Fruit fly (Drosophila melanogaster) whole organism, embryonic: Measurements from ENCODE around the gene shv.

Source experiments
- B-H2 ChIP-seq: fragments of 200-800 bp; sonication (Bioruptor generic); optimal IDR thresholded peaks from 2 replicates; lab custom pipeline; 2018; ENCODE audit warnings: missing biosample characterization, mild to moderate bottlenecking, missing genetic modification characterization
- CG1024 ChIP-seq: fragments of 200-800 bp; sonication (Bioruptor generic); IDR thresholded peaks from 2 replicates; pipeline ENCODE4 v1.3.6; 2022; ENCODE audit warnings: missing biosample characterization, missing genetic modification characterization
- CG10565 ChIP-seq: fragments of 200-800 bp; sonication (Bioruptor generic); optimal IDR thresholded peaks from 3 replicates; lab custom pipeline; 2016; ENCODE audit warnings: missing biosample characterization, mild to moderate bottlenecking, missing genetic modification characterization
- CG11247 ChIP-seq: fragments of 200-800 bp; sonication (Bioruptor generic); IDR thresholded peaks from 2 replicates; pipeline ENCODE4 v1.3.6; 2022; ENCODE audit warnings: missing biosample characterization, missing genetic modification characterization
- CG12391 ChIP-seq: fragments of 200-800 bp; sonication (Bioruptor generic); optimal IDR thresholded peaks from 3 replicates; lab custom pipeline; 2018; ENCODE audit warnings: missing biosample characterization, mild to moderate bottlenecking, missing genetic modification characterization, moderate library complexity
- CG12942 ChIP-seq: fragments of 200-800 bp; sonication (Bioruptor generic); optimal IDR thresholded peaks from 3 replicates; lab custom pipeline; 2016; ENCODE audit warnings: missing biosample characterization, missing genetic modification characterization
- CG13894 ChIP-seq: fragments of 200-800 bp; sonication (Bioruptor generic); optimal IDR thresholded peaks from 3 replicates; lab custom pipeline; 2018; ENCODE audit warnings: missing biosample characterization, mild to moderate bottlenecking, missing genetic modification characterization, moderate library complexity
- CG14050 ChIP-seq: fragments of 200-800 bp; sonication (Bioruptor generic); IDR thresholded peaks from 3 replicates; pipeline ENCODE4 v1.3.6; 2022; ENCODE audit warnings: missing biosample characterization, missing genetic modification characterization
- CG16863 ChIP-seq: fragments of 200-800 bp; sonication (Bioruptor generic); optimal IDR thresholded peaks from 3 replicates; lab custom pipeline; 2016; ENCODE audit warnings: missing biosample characterization, missing genetic modification characterization
- CG17186 ChIP-seq: fragments of 200-800 bp; sonication (Bioruptor generic); optimal IDR thresholded peaks from 3 replicates; lab custom pipeline; 2017; ENCODE audit warnings: missing biosample characterization, missing genetic modification reagents, missing genetic modification characterization
- CG17328 ChIP-seq: fragments of 200-800 bp; sonication (Bioruptor generic); IDR thresholded peaks from 2 replicates; pipeline ENCODE4 v1.3.6; 2022; ENCODE audit warnings: missing biosample characterization, missing genetic modification characterization
- CG18262 ChIP-seq: fragments of 200-800 bp; optimal IDR thresholded peaks from 3 replicates; lab custom pipeline; 2019; ENCODE audit warnings: missing biosample characterization, mild to moderate bottlenecking, missing genetic modification characterization, moderate library complexity
- CG2678 ChIP-seq: fragments of 200-800 bp; sonication (Bioruptor generic); optimal IDR thresholded peaks from 3 replicates; lab custom pipeline; 2019; ENCODE audit warnings: missing biosample characterization, mild to moderate bottlenecking, missing genetic modification characterization, moderate library complexity
- CG42726 ChIP-seq: fragments of 200-800 bp; sonication (Bioruptor generic); IDR thresholded peaks from 2 replicates; pipeline ENCODE4 v1.3.6; 2022; ENCODE audit warnings: missing biosample characterization, missing genetic modification characterization; ENCODE audit not compliant: partially characterized antibody
- CG4328 ChIP-seq: fragments of 200-800 bp; sonication (Bioruptor generic); optimal IDR thresholded peaks from 3 replicates; lab custom pipeline; 2017; ENCODE audit warnings: missing biosample characterization, missing genetic modification reagents, missing genetic modification characterization
- CG43689 ChIP-seq: fragments of 200-800 bp; sonication (Bioruptor generic); IDR thresholded peaks from 2 replicates; pipeline ENCODE4 v1.3.6; 2022; ENCODE audit warnings: missing biosample characterization, missing genetic modification characterization
- CG6791 ChIP-seq: fragments of 200-800 bp; sonication (Bioruptor generic); IDR thresholded peaks from 3 replicates; pipeline ENCODE4 v1.3.6; 2022; ENCODE audit warnings: missing biosample characterization, missing genetic modification characterization; ENCODE audit not compliant: partially characterized antibody
- CG7987 ChIP-seq: fragments of 200-800 bp; sonication (Bioruptor generic); optimal IDR thresholded peaks from 2 replicates; lab custom pipeline; 2018; ENCODE audit warnings: missing biosample characterization, mild to moderate bottlenecking, missing genetic modification characterization, moderate library complexity
- CG8359 ChIP-seq: fragments of 200-800 bp; sonication (Bioruptor generic); optimal IDR thresholded peaks from 2 replicates; lab custom pipeline; 2017; ENCODE audit warnings: missing biosample characterization, mild to moderate bottlenecking, missing genetic modification characterization, borderline replicate concordance
- CG9727 ChIP-seq: fragments of 200-800 bp; sonication (Bioruptor generic); optimal IDR thresholded peaks from 3 replicates; lab custom pipeline; 2017; ENCODE audit warnings: missing biosample characterization, mild to moderate bottlenecking, missing genetic modification characterization
- D19A ChIP-seq: fragments of 200-800 bp; optimal IDR thresholded peaks from 3 replicates; lab custom pipeline; 2019; ENCODE audit warnings: missing biosample characterization, mild to moderate bottlenecking, missing genetic modification characterization, moderate library complexity
- ERR ChIP-seq: fragments of 200-800 bp; sonication (Bioruptor generic); optimal IDR thresholded peaks from 2 replicates; lab custom pipeline; 2016; ENCODE audit warnings: missing biosample characterization, missing genetic modification characterization
- Jarid2 ChIP-seq: fragments of 200-800 bp; sonication (Bioruptor generic); optimal IDR thresholded peaks from 3 replicates; lab custom pipeline; 2017; ENCODE audit warnings: mild to moderate bottlenecking, missing biosample characterization, missing genetic modification reagents, missing genetic modification characterization
- MESR4 ChIP-seq: fragments of 200-800 bp; sonication (Bioruptor generic); optimal IDR thresholded peaks from 2 replicates; lab custom pipeline; 2018; ENCODE audit warnings: missing biosample characterization, mild to moderate bottlenecking, missing genetic modification characterization, moderate library complexity
- MTF-1 ChIP-seq: fragments of 200-800 bp; sonication (Bioruptor generic); optimal IDR thresholded peaks from 2 replicates; lab custom pipeline; 2018; ENCODE audit warnings: missing biosample characterization, mild to moderate bottlenecking, missing genetic modification characterization, borderline replicate concordance
- Nf-YA ChIP-seq: fragments of 200-800 bp; sonication (Bioruptor generic); IDR thresholded peaks from 2 replicates; pipeline ENCODE4 v1.3.6; 2022; ENCODE audit warnings: missing biosample characterization, missing genetic modification characterization
- Oli ChIP-seq: fragments of 200-800 bp; sonication (Bioruptor generic); optimal IDR thresholded peaks from 2 replicates; lab custom pipeline; 2018; ENCODE audit warnings: missing biosample characterization, mild to moderate bottlenecking, missing genetic modification characterization, moderate library complexity
- Ptx1 ChIP-seq: fragments of 200-800 bp; sonication (Bioruptor generic); IDR thresholded peaks from 2 replicates; pipeline ENCODE4 v1.3.6; 2022; ENCODE audit warnings: missing biosample characterization, missing genetic modification characterization
- Rx ChIP-seq: fragments of 200-800 bp; sonication (Bioruptor generic); IDR thresholded peaks from 2 replicates; pipeline ENCODE4 v1.3.6; 2022; ENCODE audit warnings: missing biosample characterization, missing genetic modification characterization
- Ssrp ChIP-seq: fragments of 200-800 bp; sonication (Bioruptor generic); optimal IDR thresholded peaks from 2 replicates; lab custom pipeline; 2018; ENCODE audit warnings: missing biosample characterization, mild to moderate bottlenecking, missing genetic modification characterization, moderate library complexity
- Taf1 ChIP-seq: fragments of 200-800 bp; sonication (Bioruptor generic); IDR thresholded peaks from 2 replicates; pipeline ENCODE4 v1.3.6; 2022; ENCODE audit warnings: missing biosample characterization, missing genetic modification characterization
- Xrp1 ChIP-seq: fragments of 200-800 bp; sonication (Bioruptor generic); IDR thresholded peaks from 2 replicates; pipeline ENCODE4 v1.3.6; 2022; ENCODE audit warnings: missing biosample characterization, missing genetic modification characterization
- ash1 ChIP-seq: fragments of 200-800 bp; sonication (Bioruptor generic); optimal IDR thresholded peaks from 2 replicates; lab custom pipeline; 2018; ENCODE audit warnings: missing biosample characterization, mild to moderate bottlenecking, missing genetic modification characterization
- bab2 ChIP-seq: fragments of 200-800 bp; sonication (Bioruptor generic); optimal IDR thresholded peaks from 2 replicates; lab custom pipeline; 2016; ENCODE audit warnings: missing biosample characterization, missing genetic modification characterization
- da ChIP-seq: fragments of 200-800 bp; sonication (Bioruptor generic); optimal IDR thresholded peaks from 2 replicates; lab custom pipeline; 2016; ENCODE audit warnings: missing biosample characterization, missing genetic modification characterization
- danr ChIP-seq: fragments of 200-800 bp; sonication (Bioruptor generic); IDR thresholded peaks from 2 replicates; pipeline ENCODE4 v1.3.6; 2022; ENCODE audit warnings: missing biosample characterization, missing genetic modification characterization
- dmrt99B ChIP-seq: fragments of 200-800 bp; sonication (Bioruptor generic); optimal IDR thresholded peaks from 2 replicates; lab custom pipeline; 2018; ENCODE audit warnings: missing biosample characterization, mild to moderate bottlenecking, missing genetic modification characterization, moderate library complexity
- hth ChIP-seq: fragments of >200 bp; optimal IDR thresholded peaks from 2 replicates; lab custom pipeline; 2017; ENCODE audit warnings: inconsistent platforms
- kah ChIP-seq: fragments of 200-800 bp; sonication (Bioruptor generic); optimal IDR thresholded peaks from 2 replicates; lab custom pipeline; 2018; ENCODE audit warnings: missing biosample characterization, mild to moderate bottlenecking, missing genetic modification characterization
- luna ChIP-seq: fragments of 200-800 bp; sonication (Bioruptor generic); optimal IDR thresholded peaks from 2 replicates; lab custom pipeline; 2016; ENCODE audit warnings: missing biosample characterization, missing genetic modification characterization
- maf-S ChIP-seq: fragments of 200-800 bp; sonication (Bioruptor generic); optimal IDR thresholded peaks from 2 replicates; lab custom pipeline; 2016; ENCODE audit warnings: missing biosample characterization, missing genetic modification characterization
- repo ChIP-seq: fragments of 200-800 bp; sonication (Bioruptor generic); optimal IDR thresholded peaks from 2 replicates; lab custom pipeline; 2016; ENCODE audit warnings: missing biosample characterization, missing genetic modification characterization
- run ChIP-seq: fragments of 200-800 bp; sonication (Bioruptor generic); optimal IDR thresholded peaks from 3 replicates; lab custom pipeline; 2018; ENCODE audit warnings: missing biosample characterization, mild to moderate bottlenecking, missing genetic modification characterization
- salm ChIP-seq: fragments of 200-800 bp; sonication (Bioruptor generic); optimal IDR thresholded peaks from 2 replicates; lab custom pipeline; 2018; ENCODE audit warnings: missing biosample characterization, mild to moderate bottlenecking, missing genetic modification characterization
- schlank ChIP-seq: fragments of 200-800 bp; sonication (Bioruptor generic); optimal IDR thresholded peaks from 2 replicates; lab custom pipeline; 2018; ENCODE audit warnings: missing biosample characterization, mild to moderate bottlenecking, missing genetic modification characterization
- slou ChIP-seq: fragments of 200-800 bp; sonication (Bioruptor generic); optimal IDR thresholded peaks from 3 replicates; lab custom pipeline; 2016; ENCODE audit warnings: missing biosample characterization, missing genetic modification characterization
- stc ChIP-seq: fragments of 200-800 bp; sonication (Bioruptor generic); IDR thresholded peaks from 2 replicates; pipeline ENCODE4 v1.3.6; 2022; ENCODE audit warnings: missing biosample characterization, missing genetic modification characterization
- tll ChIP-seq, 2 experiments: fragments of 200-800 bp in 1 of 2; fragments of >200 bp in 1 of 2; sonication (Bioruptor generic) in 1 of 2; optimal IDR thresholded peaks; 2 replicates each; lab custom pipeline; 2017 to 2019; ENCODE audit warnings: missing biosample characterization in 2 of 2, missing genetic modification characterization in 2 of 2, mild to moderate bottlenecking in 1 of 2, moderate library complexity in 1 of 2
- unpg ChIP-seq: fragments of 200-800 bp; sonication (Bioruptor generic); optimal IDR thresholded peaks from 3 replicates; lab custom pipeline; 2018; ENCODE audit warnings: missing biosample characterization, mild to moderate bottlenecking, missing genetic modification characterization, moderate library complexity
- vfl ChIP-seq: fragments of 200-800 bp; sonication (Bioruptor generic); optimal IDR thresholded peaks from 2 replicates; lab custom pipeline; 2016; ENCODE audit warnings: missing biosample characterization, missing genetic modification characterization
- zfh2 ChIP-seq: fragments of 200-800 bp; sonication (Bioruptor generic); optimal IDR thresholded peaks from 2 replicates; lab custom pipeline; 2016; ENCODE audit warnings: missing biosample characterization, missing genetic modification characterization

Gene shv

dm6 chr2L:485825-486240 lies 32.9 kb downstream of the shv start (continued):
- peak; percentile 89 for TF ChIP-seq ERR (GFP tag; lab: Kevin White, UChicago)
- TF ChIP-seq CG42726 (GFP tag; lab: Robert Waterston, UW), result no peak
- peak; percentile 84 for TF ChIP-seq CG17328 (GFP tag; lab: Robert Waterston, UW)
- peak; percentile 67 for TF ChIP-seq slou (GFP tag; lab: Kevin White, UChicago)
- TF ChIP-seq hth (lab: Kevin White, UChicago), result no peak
- TF ChIP-seq CG4328 (GFP tag; lab: Kevin White, UChicago), result peak; percentile 93
- TF ChIP-seq Ptx1 (GFP tag; lab: Robert Waterston, UW), result peak; percentile 70
- TF ChIP-seq CG13894 (tag; lab: Kevin White, UChicago), result no peak
- TF ChIP-seq salm (tag; lab: Kevin White, UChicago), result peak; percentile 79
- TF ChIP-seq stc (GFP tag; lab: Robert Waterston, UW), result peak; percentile 85
- peak in 1 of 2 experiments; percentile 37 for TF ChIP-seq tll (GFP tag; optimal IDR thresholded peaks at IDR 0.05; lab: Kevin White, UChicago)
- peak; percentile 95 for TF ChIP-seq CG7987 (GFP tag; lab: Kevin White, UChicago)
- TF ChIP-seq Ssrp (tag; lab: Kevin White, UChicago), result peak; percentile 18
- TF ChIP-seq ash1, result peak; percentile 90
- TF ChIP-seq CG2678 (tag; lab: Kevin White, UChicago), result peak; percentile 86
- TF ChIP-seq CG11247, result peak; percentile 87
- peak; percentile 40 for TF ChIP-seq zfh2 (GFP tag; lab: Kevin White, UChicago)
- peak; percentile 78 for TF ChIP-seq CG17186 (GFP tag; lab: Kevin White, UChicago)
- TF ChIP-seq unpg, result peak; percentile 78
- peak; percentile 91 for TF ChIP-seq CG9727 (GFP tag; lab: Kevin White, UChicago)
- peak; percentile 90 for TF ChIP-seq Nf-YA (GFP tag; lab: Robert Waterston, UW)
- TF ChIP-seq CG12942, result peak; percentile 92
- TF ChIP-seq CG14050 (GFP tag; lab: Robert Waterston, UW), result peak; percentile 80
- TF ChIP-seq B-H2 (GFP tag; lab: Kevin White, UChicago), result peak; percentile 83
- TF ChIP-seq run (tag; lab: Kevin White, UChicago), result peak; percentile 76
- TF ChIP-seq CG43689 (GFP tag; lab: Robert Waterston, UW), result peak; percentile 80
- peak; percentile 64 for TF ChIP-seq Rx
- TF ChIP-seq D19A (tag; lab: Kevin White, UChicago), result peak; percentile 70
- TF ChIP-seq danr, result peak; percentile 53
- TF ChIP-seq bab2, result peak; percentile 96
- TF ChIP-seq CG12391 (tag; lab: Kevin White, UChicago), result peak; percentile 65
- TF ChIP-seq da (GFP tag; lab: Kevin White, UChicago), result peak; percentile 82
- TF ChIP-seq Taf1, result 0 out of 2 replicates have a peak, but pooled peaks have one; percentile 23
- peak; percentile 42 for TF ChIP-seq luna
- TF ChIP-seq Jarid2, result peak; percentile 73
- peak; percentile 94 for TF ChIP-seq CG16863 (GFP tag; lab: Kevin White, UChicago)
- TF ChIP-seq repo (GFP tag; lab: Kevin White, UChicago), result peak; percentile 79
- TF ChIP-seq CG1024 (GFP tag; lab: Robert Waterston, UW), result peak; percentile 85
- TF ChIP-seq vfl (GFP tag; lab: Kevin White, UChicago), result peak; percentile 24
- peak; percentile 70 for TF ChIP-seq CG18262
- TF ChIP-seq maf-S, result peak; percentile 83
- peak; percentile 84 for TF ChIP-seq dmrt99B
- TF ChIP-seq kah (GFP tag; lab: Kevin White, UChicago), result peak; percentile 80
- peak; percentile 72 for TF ChIP-seq CG10565
- peak; percentile 52 for TF ChIP-seq MESR4 (GFP tag; lab: Kevin White, UChicago)
- TF ChIP-seq CG6791 (GFP tag; lab: Robert Waterston, UW), result no peak
- peak; percentile 84 for TF ChIP-seq CG8359 (GFP tag; lab: Kevin White, UChicago)
- TF ChIP-seq Xrp1 (GFP tag; lab: Robert Waterston, UW), result peak; percentile 93
- TF ChIP-seq Oli (tag; lab: Kevin White, UChicago), result peak; percentile 58
- peak; percentile 91 for TF ChIP-seq schlank
- peak; percentile 97 for TF ChIP-seq MTF-1 (GFP tag; lab: Kevin White, UChicago)
